Worm (Caenorhabditis elegans): ENCODE data around the gene mab-5.

The mab-5 gene

DNA sequence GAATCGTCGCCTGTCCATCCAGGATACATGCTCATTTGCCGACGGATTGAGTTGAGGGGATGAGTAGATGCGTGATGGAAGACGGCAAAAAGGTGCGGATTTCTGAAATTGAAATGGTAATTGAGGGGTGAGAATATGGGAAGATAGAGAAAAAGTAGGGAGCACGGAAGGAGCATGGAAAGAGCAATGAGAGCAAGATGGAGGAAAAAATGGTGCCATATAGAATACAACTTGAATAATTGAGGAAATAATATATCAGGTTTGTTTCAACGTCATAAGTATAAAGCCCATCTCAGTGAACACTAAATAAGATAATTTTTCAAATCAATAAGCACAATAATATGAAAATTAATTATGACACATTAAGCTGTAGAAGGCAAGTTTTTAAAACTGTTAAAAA lies at the start of gene mab-5:
Gene mab-5 (minus strand): TSS at position 101 of the 400 bp plus-strand sequence.
- TF ChIP-seq unc-62 (GFP tag; optimal IDR thresholded peaks at IDR 0.05), result no peak

DNA sequence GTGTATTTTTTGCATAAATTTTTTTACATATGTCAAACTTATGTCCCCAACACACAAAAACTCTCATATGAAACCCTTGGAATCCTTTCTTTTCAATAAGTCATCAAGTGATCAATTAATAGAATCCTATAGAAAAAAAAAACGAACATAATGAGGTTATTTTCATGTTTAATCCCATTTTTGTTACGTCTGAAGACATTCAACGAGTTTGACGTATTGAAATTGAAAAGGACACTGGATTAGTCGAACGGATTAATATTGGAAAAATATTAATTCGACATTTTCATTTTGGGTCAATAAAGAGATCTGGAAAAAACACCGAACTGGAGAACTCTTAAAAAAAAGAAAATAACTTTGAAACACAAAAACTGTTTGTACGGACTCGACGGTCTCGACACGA lies 49.2 kb upstream of the mab-5 start:
- TF ChIP-seq unc-62 (GFP tag; optimal IDR thresholded peaks at IDR 0.05), result no peak

DNA sequence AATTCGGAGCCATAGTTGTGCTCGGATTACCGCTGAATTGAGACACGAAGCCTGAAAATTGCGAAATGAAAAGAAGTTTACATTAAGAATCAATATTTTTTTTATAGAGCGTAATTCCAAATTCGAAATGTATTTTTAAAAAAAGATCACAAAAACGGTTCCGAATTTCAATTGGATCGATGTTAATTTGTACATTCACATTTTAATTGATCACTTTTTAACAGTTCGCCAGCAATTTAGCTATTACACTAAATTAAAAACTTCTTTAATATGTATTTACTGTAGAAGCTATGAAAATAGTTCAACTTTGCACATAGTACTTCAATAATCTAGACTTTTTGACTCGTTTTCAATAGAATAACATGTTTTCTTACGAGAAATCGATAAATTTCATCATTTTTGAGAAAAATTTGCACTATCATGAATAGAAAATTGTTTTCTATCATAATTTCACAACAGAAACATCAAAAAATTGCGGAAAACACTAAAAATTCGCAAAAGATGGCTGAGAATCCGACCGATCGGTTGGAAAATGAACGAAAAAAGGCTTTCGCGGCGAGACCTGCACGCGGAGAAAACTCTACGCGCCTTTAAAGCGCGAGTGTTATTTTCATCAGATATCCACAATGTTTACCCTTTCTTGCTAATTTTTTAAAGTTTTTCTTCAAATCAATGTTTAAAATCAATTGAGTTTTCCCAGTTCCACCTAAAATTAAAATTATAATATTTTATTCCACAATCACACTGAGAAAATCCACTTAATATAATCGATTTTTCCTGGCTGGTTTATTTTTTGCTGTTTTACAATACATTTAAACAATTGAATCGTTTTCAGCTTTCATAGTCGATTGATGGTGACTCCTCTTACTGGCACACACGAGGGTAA lies 45.6 kb upstream of the mab-5 start, which contains the start of the genes egl-45 and kcmf-1:
Gene egl-45 (minus strand): TSS at position 51 of the 886 bp plus-strand sequence.
Gene kcmf-1 (plus strand): TSS at position 836 of the 886 bp plus-strand sequence.
- no peak for TF ChIP-seq unc-62 (GFP tag; optimal IDR thresholded peaks at IDR 0.05)

DNA sequence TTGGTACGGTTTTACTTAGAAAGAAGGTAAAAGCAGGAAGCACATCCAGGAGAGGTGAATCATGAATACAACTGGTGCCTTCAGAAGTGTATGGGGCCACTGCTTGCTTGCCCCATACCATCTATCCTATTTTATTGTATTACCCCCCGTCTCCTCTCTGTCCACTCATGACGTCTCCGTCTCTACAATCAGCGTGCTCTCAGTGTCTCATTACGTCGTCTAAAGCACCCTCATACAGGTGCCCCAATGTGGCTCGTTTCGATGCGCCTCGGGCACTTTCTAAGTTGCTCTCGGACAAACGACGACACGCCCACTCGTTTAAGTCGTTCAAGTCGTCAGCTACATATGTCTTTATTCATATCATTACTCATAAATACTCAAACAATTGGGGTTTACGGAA lies 40.8 kb upstream of the mab-5 start:
- TF ChIP-seq unc-62 (GFP tag; optimal IDR thresholded peaks at IDR 0.05), result no peak

DNA sequence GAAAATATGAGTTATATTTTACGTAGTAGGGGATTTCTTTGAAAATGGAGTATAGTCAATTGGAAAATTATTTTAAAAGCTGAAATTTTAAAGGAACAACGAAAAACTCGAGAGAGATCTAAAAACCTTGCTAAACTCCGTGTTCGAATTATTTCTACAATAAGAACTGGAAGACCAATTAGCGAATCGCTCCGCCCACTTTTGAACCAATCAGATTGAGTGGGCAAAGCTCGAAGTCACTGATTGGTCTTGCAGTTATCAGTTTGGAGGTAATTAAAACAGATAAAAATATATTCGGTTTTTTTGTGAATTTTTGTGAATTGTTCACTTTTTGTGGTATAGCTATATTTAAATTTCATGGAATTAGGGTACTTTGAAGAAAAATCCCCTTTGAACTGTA lies 40.0 kb upstream of the mab-5 start:
- no peak for TF ChIP-seq unc-62 (GFP tag; optimal IDR thresholded peaks at IDR 0.05)

DNA sequence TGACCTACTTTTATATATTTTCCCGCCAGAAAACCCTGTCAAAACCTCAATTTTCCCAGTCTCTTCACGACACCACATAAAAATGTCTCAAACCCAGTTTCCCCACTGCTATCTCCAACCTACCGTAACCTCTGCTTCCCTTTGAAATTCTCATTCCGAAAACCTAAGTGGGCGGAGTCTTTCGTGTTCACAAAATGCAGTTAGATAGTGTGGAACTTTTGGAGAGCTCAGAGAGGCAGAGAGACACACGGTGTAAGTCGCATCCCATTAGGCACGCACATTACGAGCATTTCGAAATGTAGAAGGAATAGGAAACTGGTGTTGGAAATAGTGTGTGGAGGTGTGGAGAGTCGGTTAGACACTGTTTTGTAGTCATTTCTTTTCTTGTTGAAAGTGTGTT lies 36.6 kb upstream of the mab-5 start:
- no peak for TF ChIP-seq unc-62 (GFP tag; optimal IDR thresholded peaks at IDR 0.05)

DNA sequence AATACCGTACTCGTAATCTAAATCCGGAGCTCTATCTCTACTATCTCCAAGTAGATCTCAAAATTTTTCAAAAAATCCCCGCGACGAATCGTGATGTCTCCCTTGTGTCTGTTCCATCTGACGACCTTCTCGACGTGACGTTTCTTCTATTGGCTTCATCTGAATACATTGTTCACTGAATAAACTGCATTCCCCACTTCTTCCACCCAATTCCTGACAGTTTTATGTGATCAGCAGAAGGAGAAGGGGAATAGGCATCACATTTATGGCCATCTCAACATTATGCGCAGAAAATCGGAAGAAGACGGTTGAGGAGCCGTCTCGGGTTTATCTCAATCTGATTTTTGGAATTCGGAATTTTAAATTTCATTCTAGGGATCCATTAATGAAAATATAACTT lies 35.7 kb upstream of the mab-5 start:
- no peak for TF ChIP-seq unc-62 (GFP tag; optimal IDR thresholded peaks at IDR 0.05)

DNA sequence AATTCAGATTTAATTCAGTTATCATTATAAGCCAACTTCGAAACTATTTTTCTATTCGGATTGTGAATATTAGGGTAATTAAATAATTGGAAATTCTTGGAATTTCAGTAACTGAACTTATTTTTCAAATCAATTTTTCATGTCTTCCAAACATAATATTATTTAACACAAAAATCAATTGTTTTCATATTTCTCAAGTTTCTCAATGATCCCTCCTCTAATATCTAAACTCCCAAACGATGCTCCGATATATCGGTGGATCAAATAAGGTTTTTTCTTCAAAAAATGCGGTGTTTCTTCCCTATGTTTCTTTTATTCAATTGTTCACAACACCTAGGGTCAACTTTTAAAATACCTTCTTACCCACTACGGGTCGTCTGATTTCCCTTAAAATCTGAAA lies 33.2 kb upstream of the mab-5 start:
- no peak for TF ChIP-seq unc-62 (GFP tag; optimal IDR thresholded peaks at IDR 0.05)

DNA sequence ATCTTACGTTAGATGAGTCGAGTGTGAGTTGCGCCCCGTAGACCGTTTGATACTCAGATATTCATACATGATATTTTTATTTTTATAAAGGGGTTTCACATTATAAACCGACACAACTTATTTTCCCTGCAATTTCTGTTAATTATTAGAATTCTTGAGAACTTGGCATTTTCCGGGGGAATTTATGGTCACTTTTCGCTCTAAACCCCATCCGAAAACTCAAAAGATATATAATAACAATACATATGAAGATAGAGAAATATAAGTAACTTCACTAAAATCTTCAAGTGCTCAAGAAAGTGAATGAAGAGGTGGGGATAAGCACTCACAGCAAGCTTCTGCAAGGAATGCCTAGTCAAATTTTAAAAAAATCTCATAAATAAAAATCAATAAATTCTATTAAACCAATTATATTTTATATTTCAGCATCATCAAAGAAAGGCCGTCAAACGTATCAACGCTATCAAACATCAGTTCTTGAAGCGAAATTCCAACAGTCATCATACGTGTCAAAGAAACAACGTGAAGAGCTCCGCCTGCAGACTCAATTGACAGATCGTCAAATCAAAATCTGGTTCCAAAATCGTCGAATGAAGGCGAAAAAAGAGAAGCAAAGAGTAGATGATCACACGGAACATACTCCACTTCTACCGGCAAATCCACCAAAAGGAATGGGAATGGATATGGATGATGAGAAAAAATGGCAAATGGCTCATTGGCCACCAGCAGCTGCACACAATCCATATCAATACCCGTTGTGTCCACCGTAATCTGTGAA lies 32.5 kb upstream of the mab-5 start:
- TF ChIP-seq unc-62 (GFP tag; optimal IDR thresholded peaks at IDR 0.05), result no peak

DNA sequence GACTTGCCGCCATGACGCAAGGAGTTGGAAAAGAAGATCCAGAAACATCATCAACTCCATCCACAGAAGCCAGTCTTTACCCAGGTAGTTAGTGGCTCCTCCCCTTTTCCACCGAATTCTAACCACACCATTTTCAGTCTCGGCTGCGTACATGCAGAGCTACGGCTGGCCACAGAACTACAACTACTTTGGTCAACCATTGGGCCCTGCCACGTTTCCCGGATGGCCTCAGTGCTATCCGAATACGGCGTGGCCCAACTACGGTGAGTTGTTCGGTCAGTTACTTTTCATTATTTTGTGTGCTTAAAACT lies 31.8 kb upstream of the mab-5 start:
- TF ChIP-seq unc-62 (GFP tag; optimal IDR thresholded peaks at IDR 0.05), result no peak

DNA sequence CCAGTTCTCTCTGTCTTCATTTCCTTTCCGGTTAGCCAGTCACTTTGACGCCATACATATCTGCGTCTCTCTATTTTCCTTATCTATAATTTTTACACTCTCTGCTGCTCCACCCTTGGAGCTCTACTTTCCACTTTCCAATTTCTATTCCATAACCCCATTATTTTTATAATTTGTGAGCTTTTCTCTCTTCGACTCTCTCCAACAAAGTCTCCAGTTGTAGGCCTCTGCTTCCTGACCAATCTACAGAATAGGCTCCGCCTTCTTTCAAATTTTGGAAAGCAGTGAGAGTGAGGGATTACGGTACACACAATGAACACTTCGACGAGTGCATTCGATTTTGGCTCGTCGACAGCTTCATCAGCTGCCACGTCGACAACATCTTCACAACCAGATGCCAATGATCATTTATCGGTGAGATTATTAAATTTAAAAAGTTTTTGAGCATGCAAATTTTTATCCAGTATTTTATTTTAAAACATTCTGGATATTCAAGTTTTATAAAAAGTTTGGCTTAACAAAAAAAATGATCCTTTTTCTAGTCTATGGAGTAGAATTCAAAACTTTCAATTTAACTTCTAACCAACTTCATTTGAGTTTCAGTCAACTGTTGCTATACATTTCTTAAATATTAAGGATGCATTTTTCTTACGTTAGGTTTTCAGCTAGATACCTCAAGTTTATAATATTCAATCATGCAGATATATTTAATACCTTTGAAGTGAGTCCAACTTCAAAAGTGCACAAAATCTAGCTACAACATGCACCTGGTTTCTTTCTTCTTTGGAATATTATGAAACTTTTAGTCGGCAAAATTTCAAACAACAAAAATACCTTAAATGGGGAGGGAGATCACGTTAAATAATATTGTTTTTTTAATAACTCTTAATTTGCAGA lies 31.2 kb upstream of the mab-5 start, which contains the start of gene egl-5:
Gene egl-5 (plus strand): TSS at position 216 of the 897 bp plus-strand sequence.
- TF ChIP-seq unc-62 (GFP tag; optimal IDR thresholded peaks at IDR 0.05), result no peak

DNA sequence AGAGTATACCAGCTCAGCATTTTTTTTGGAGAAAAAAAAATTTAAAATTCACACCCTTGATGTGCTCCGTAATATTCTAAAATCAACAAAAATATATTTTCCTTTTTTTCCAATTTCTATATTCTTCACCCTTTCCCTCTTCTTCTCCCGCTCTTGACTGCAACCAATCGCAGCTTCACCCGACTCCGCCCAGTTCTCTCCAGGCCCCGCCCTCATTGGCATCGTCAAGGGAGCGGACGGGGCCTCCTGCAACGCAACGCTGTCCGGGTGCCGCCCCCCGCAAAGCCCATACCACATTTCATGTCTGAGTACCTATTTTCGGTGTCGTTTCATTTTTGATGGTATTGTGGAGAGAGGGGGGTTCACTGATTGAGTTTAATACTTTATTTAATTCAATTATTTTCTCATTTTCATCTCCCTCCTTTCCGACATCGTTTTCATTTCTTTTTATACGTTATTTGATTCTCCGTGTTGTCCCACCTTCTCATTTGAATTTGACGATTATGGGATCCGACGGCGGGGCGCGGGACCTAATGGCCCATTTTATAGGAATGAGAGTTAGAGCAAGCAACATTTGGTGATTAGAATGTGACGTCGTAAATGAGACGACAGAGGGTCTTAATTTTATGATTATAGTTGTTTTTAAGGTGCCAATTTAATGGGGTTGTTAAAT lies 29.1 kb upstream of the mab-5 start:
- no peak for TF ChIP-seq unc-62 (GFP tag; optimal IDR thresholded peaks at IDR 0.05)

DNA sequence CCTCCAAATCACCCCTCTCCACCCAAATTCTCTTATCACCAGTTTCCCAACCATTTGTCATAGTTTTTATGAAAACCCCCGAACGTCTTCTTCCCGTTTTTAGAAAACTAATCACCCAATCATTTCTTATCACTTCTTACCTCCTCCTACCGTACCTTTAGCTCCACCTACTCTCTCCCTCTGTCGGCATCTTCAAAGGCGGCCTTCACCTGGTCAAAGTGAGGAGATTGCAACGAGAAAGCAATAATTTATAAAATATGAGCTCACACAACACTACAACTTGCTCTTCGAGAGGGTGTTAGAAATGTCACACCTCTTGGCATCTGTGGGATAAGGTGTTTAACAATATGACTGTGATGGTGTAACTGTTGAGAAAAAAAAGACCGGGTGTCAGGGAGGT lies 25.8 kb upstream of the mab-5 start:
- no peak for TF ChIP-seq unc-62 (GFP tag; optimal IDR thresholded peaks at IDR 0.05)

DNA sequence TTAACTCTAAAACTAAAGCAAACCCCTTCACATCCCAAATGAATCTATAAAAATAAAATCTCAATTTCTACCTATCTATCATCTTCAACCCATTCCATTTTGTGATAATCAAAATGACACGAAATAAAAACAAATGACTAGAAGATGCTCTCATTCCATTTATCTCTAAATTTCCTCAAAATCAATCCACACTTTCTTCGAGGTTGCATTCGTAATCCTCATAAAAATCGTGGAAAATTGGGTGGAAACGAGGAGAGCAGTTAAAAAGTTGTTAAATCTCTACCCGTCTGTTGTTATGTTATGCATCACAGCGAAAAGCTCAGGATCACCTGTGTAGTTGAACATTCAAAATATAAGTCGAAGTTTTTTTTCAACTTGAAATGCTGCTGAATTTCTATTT lies 23.7 kb upstream of the mab-5 start:
- no peak for TF ChIP-seq unc-62 (GFP tag; optimal IDR thresholded peaks at IDR 0.05)

DNA sequence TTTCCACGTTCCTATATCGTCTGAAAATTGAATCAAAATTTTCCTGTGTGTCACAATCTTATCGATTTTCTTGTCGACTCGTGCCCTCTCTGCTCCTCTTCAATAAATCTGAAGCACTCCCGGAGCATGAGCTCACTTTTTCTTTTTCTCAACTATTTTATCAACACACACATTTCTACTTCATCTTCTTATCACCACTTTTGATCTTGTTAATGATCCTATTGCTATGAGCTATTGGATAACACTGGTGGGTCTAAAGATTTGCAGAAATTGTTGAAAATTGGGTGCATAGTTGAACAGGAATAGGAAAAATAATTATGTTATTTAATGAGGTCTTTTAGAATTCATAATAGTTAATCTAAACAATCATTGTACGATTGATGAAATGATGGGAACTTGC lies 22.0 kb upstream of the mab-5 start:
- TF ChIP-seq unc-62 (GFP tag; optimal IDR thresholded peaks at IDR 0.05), result no peak
